Worm (Caenorhabditis elegans): ENCODE data around the gene clik-2.

DNA sequence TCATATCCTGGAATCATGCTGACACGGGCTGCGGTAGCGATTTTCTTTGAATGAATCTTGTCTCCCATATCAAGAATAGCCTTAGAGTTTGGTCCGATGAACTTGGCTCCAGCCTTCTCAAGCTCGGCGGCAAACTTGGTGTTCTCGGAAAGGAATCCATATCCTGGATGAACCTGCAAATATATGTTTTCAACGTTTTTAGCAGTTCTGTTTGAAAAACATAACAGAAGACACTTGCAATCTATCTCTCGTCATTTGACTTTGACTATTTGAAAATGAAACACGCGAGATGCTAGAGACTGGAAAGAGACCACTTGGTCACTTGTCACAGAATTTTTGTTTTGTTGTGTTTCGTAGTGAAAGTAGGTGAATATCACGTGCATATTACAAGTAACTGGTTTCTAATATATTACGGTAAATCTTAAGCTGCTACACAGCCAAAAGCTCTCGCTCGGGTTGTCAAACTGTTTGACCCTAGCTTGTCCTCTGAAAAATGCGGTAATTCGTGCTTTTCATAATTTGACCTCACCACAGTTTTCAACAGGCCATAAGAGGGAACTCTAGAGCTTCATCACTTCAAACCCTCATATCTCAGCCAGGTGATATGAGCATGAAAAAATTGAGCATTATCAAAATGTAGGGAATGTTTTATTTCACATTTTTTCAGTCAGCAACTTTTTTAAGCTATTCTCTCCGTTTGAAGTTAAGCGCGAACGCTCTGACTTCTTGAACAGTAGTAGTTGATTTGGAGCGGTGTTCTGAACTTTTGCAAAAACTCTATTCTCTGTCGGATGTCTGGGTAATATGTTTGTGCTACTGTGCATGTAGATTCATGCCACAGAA, 29.2 kb downstream of the clik-2 start:
- TF ChIP-seq elt-1 (tag; optimal IDR thresholded peaks at IDR 0.05) = no peak
- TF ChIP-seq ZK546.5 (tag; optimal IDR thresholded peaks at IDR 0.05) = no peak
- no peak for TF ChIP-seq ama-1 (optimal IDR thresholded peaks at IDR 0.05)
- TF ChIP-seq nhr-10 (tag; optimal IDR thresholded peaks at IDR 0.05) = no peak
- peak; percentile 34 for TF ChIP-seq blmp-1 (tag; optimal IDR thresholded peaks at IDR 0.05; ENCODE audit: insufficient read depth)
- no peak for TF ChIP-seq snpc-4 (tag; optimal IDR thresholded peaks at IDR 0.05)
- TF ChIP-seq nhr-11 (tag; optimal IDR thresholded peaks at IDR 0.05) = no peak
- no peak for TF ChIP-seq skn-1 (tag; optimal IDR thresholded peaks at IDR 0.05)
- no peak for TF ChIP-seq unc-62 (GFP tag; optimal IDR thresholded peaks at IDR 0.05)
- TF ChIP-seq ztf-11 (tag; optimal IDR thresholded peaks at IDR 0.05) = no peak
- TF ChIP-seq alr-1 (tag; optimal IDR thresholded peaks at IDR 0.05) = no peak
- TF ChIP-seq lsy-2 (tag; optimal IDR thresholded peaks at IDR 0.05) = peak in 1 of 2 experiments; percentile 36
- no peak for TF ChIP-seq dmd-4 (tag; optimal IDR thresholded peaks at IDR 0.05)
- TF ChIP-seq lin-13 (GFP tag; optimal IDR thresholded peaks at IDR 0.05) = no peak

Measured in whole organism, L2 larva.